Worm (Caenorhabditis elegans): ENCODE data around the gene F36A4.2.

DNA sequence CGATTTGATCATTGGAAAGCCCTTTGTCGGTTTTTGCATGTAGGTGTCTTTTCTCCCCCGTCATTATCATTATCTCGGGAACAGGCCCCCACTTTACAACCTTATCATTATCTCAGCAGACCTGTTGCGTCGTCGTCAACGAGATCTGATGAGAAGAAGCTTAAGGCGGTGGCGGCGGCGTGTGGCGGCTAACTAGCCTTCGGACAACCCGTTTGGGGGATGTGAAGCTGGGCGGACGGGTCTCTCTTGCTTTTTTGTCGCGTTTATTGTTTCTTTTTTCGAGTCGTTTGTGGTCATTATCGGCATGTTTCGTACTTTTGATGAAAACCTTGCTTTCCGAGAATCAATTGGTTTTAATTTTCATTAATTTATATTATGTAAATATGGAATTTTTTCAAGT, 29.0 kb downstream of the F36A4.2 start:
- TF ChIP-seq hlh-8 (tag; optimal IDR thresholded peaks at IDR 0.05) (no peak), unc-42 (tag; optimal IDR thresholded peaks at IDR 0.05) (no peak), sdc-2 (tag; optimal IDR thresholded peaks at IDR 0.05) (no peak), npax-4 (tag; optimal IDR thresholded peaks at IDR 0.05) (no peak), tbx-2 (tag; optimal IDR thresholded peaks at IDR 0.05) (no peak), nhr-232 (tag; optimal IDR thresholded peaks at IDR 0.05) (no peak)

All from whole organism, late embryonic.